Worm (Caenorhabditis elegans): ENCODE data around the gene M110.3.

DNA sequence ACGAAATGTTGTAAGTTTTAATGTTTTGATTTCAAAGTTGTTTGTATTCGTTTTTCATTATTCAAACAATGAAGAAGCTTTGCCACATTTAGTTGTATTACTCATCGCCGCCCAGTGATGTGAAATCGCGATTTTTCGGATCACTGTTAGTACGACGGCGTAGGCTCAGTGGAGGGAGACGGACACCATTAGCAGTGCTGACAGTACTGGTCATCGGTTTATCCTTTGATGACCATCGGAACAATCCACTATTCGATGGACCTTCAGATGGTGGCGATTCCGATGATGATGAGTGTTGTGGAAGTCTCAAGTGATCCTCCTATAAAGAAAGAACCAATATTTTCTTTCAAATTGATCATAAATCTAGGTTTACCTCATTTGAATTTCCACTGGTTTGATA lies 28.9 kb downstream of the M110.3 start:
- TF ChIP-seq B0310.2 (tag; optimal IDR thresholded peaks at IDR 0.05) (no peak), ama-1 (optimal IDR thresholded peaks at IDR 0.05) (no peak), hmg-4 (GFP tag; optimal IDR thresholded peaks at IDR 0.05) (no peak), tra-4 (tag; optimal IDR thresholded peaks at IDR 0.05) (no peak), tbx-37 (GFP tag; conservative IDR thresholded peaks at IDR 0.05) (no peak), hnd-1 (tag; optimal IDR thresholded peaks at IDR 0.05) (no peak), scrt-1 (GFP tag; IDR thresholded peaks at IDR 0.05) (no peak), sea-1 (GFP tag; conservative IDR thresholded peaks at IDR 0.05) (no peak), tbx-11 (GFP tag; IDR thresholded peaks at IDR 0.05) (no peak), ceh-36 (tag; optimal IDR thresholded peaks at IDR 0.05) (no peak), ceh-13 (GFP tag; optimal IDR thresholded peaks at IDR 0.05) (no peak)
